Fruit fly (Drosophila melanogaster) whole organism, embryonic: ENCODE measurements around the gene CG11842.
A peak's percentile ranks its signal among the peaks of the same experiment; 100 is the strongest.

Experiments
- Atf3 ChIP-seq: fragments of 200-800 bp; sonication (Bioruptor generic); optimal IDR thresholded peaks from 3 replicates; lab custom pipeline; 2016; ENCODE audit warnings: missing biosample characterization, missing genetic modification characterization
- CG10543 ChIP-seq: fragments of 200-800 bp; sonication (Bioruptor generic); optimal IDR thresholded peaks from 3 replicates; lab custom pipeline; 2017; ENCODE audit warnings: missing biosample characterization, mild to moderate bottlenecking, missing genetic modification characterization, moderate library complexity
- CG11093 ChIP-seq: fragments of 200-800 bp; sonication (Bioruptor generic); IDR thresholded peaks from 3 replicates; pipeline ENCODE4 v1.3.6; 2022; ENCODE audit warnings: missing biosample characterization, missing genetic modification characterization
- CG11695 ChIP-seq: fragments of 200-800 bp; sonication (Bioruptor generic); IDR thresholded peaks from 3 replicates; pipeline ENCODE4 v1.3.6; 2022; ENCODE audit warnings: missing biosample characterization, missing genetic modification characterization
- CG12391 ChIP-seq: fragments of 200-800 bp; sonication (Bioruptor generic); optimal IDR thresholded peaks from 3 replicates; lab custom pipeline; 2018; ENCODE audit warnings: missing biosample characterization, mild to moderate bottlenecking, missing genetic modification characterization, moderate library complexity
- CG13296 ChIP-seq: fragments of 200-800 bp; sonication (Bioruptor generic); optimal IDR thresholded peaks from 3 replicates; lab custom pipeline; 2018; ENCODE audit warnings: missing biosample characterization, mild to moderate bottlenecking, missing genetic modification characterization
- CG14014 ChIP-seq: fragments of 200-800 bp; sonication (Bioruptor generic); IDR thresholded peaks from 2 replicates; pipeline ENCODE4 v1.3.6; 2022; ENCODE audit warnings: missing biosample characterization, missing genetic modification characterization
- CG14860 ChIP-seq: fragments of 200-800 bp; sonication (Bioruptor generic); IDR thresholded peaks from 3 replicates; pipeline ENCODE4 v1.3.6; 2022; ENCODE audit warnings: missing biosample characterization, missing genetic modification characterization; ENCODE audit not compliant: partially characterized antibody
- CG1529 ChIP-seq: fragments of 200-800 bp; sonication (Bioruptor generic); optimal IDR thresholded peaks from 3 replicates; lab custom pipeline; 2018; ENCODE audit warnings: missing biosample characterization, missing genetic modification characterization
- CG17328 ChIP-seq: fragments of 200-800 bp; sonication (Bioruptor generic); IDR thresholded peaks from 2 replicates; pipeline ENCODE4 v1.3.6; 2022; ENCODE audit warnings: missing biosample characterization, missing genetic modification characterization
- CG17912 ChIP-seq: fragments of 200-800 bp; sonication (Bioruptor generic); optimal IDR thresholded peaks from 2 replicates; lab custom pipeline; 2018; ENCODE audit warnings: missing biosample characterization, mild to moderate bottlenecking, missing genetic modification characterization
- CG3281 ChIP-seq: fragments of 200-800 bp; sonication (Bioruptor generic); optimal IDR thresholded peaks from 3 replicates; lab custom pipeline; 2017; ENCODE audit warnings: missing biosample characterization, mild to moderate bottlenecking, missing genetic modification characterization
- CG33557 ChIP-seq: fragments of 200-800 bp; sonication (Bioruptor generic); optimal IDR thresholded peaks from 2 replicates; lab custom pipeline; 2019; ENCODE audit warnings: missing biosample characterization, mild to moderate bottlenecking, missing genetic modification characterization, moderate library complexity
- CG3726 ChIP-seq: fragments of 200-800 bp; sonication (Bioruptor generic); IDR thresholded peaks from 3 replicates; pipeline ENCODE4, ENCODE4 v1.3.6; 2022; ENCODE audit warnings: missing biosample characterization, missing genetic modification characterization
- CG3838 ChIP-seq: fragments of 200-800 bp; sonication (Bioruptor generic); optimal IDR thresholded peaks from 3 replicates; lab custom pipeline; 2016; ENCODE audit warnings: missing biosample characterization, missing genetic modification characterization
- CG4282 ChIP-seq: fragments of 200-800 bp; sonication (Bioruptor generic); optimal IDR thresholded peaks from 2 replicates; lab custom pipeline; 2016; ENCODE audit warnings: missing biosample characterization, missing genetic modification characterization
- CG4360 ChIP-seq: fragments of 200-800 bp; sonication (Bioruptor generic); IDR thresholded peaks from 2 replicates; pipeline ENCODE4 v1.3.6; 2022; ENCODE audit warnings: missing biosample characterization, missing genetic modification characterization
- CG43689 ChIP-seq: fragments of 200-800 bp; sonication (Bioruptor generic); IDR thresholded peaks from 2 replicates; pipeline ENCODE4 v1.3.6; 2022; ENCODE audit warnings: missing biosample characterization, missing genetic modification characterization
- CG4617 ChIP-seq: fragments of 200-800 bp; sonication (Bioruptor generic); optimal IDR thresholded peaks from 3 replicates; lab custom pipeline; 2016; ENCODE audit warnings: missing biosample characterization, missing genetic modification characterization, borderline replicate concordance
- CG4854 ChIP-seq: fragments of 200-800 bp; sonication (Bioruptor generic); optimal IDR thresholded peaks from 2 replicates; lab custom pipeline; 2016; ENCODE audit warnings: missing biosample characterization, missing genetic modification characterization, inconsistent platforms
- CG6254 ChIP-seq: fragments of 200-800 bp; sonication (Bioruptor generic); optimal IDR thresholded peaks from 3 replicates; lab custom pipeline; 2017; ENCODE audit warnings: mild to moderate bottlenecking, missing biosample characterization, missing genetic modification reagents, missing genetic modification characterization
- CG6765 ChIP-seq: fragments of 200-800 bp; sonication (Bioruptor generic); optimal IDR thresholded peaks from 3 replicates; lab custom pipeline; 2017; ENCODE audit warnings: missing biosample characterization, mild to moderate bottlenecking, missing genetic modification characterization
- CG7372 ChIP-seq: fragments of 200-800 bp; sonication (Bioruptor generic); IDR thresholded peaks from 2 replicates; pipeline ENCODE4 v1.3.6; 2022; ENCODE audit warnings: missing biosample characterization, missing genetic modification characterization
- CG8281 ChIP-seq: fragments of 200-800 bp; sonication (Bioruptor generic); optimal IDR thresholded peaks from 2 replicates; lab custom pipeline; 2018; ENCODE audit warnings: missing biosample characterization, mild to moderate bottlenecking, missing genetic modification characterization, moderate library complexity
- D ChIP-seq, 2 experiments: fragments of 200-800 bp in 1 of 2; fragments of >200 bp in 1 of 2; sonication (Bioruptor generic) in 1 of 2; optimal IDR thresholded peaks; 2 replicates in 1 of 2; 3 replicates in 1 of 2; lab custom pipeline; 2017; ENCODE audit warnings: mild to moderate bottlenecking in 1 of 2, missing biosample characterization in 1 of 2, missing genetic modification characterization in 1 of 2, missing genetic modification reagents in 1 of 2
- Ets97D ChIP-seq: fragments of 200-800 bp; sonication (Bioruptor generic); optimal IDR thresholded peaks from 3 replicates; lab custom pipeline; 2016; ENCODE audit warnings: missing biosample characterization, missing genetic modification characterization
- Fer1 ChIP-seq: fragments of 200-800 bp; sonication (Bioruptor generic); optimal IDR thresholded peaks from 2 replicates; lab custom pipeline; 2017; ENCODE audit warnings: missing biosample characterization, mild to moderate bottlenecking, missing genetic modification characterization
- HLH3B ChIP-seq: fragments of 200-800 bp; sonication (Bioruptor generic); IDR thresholded peaks from 2 replicates; pipeline ENCODE4 v1.3.6; 2022; ENCODE audit warnings: missing biosample characterization, missing genetic modification characterization
- HmgD ChIP-seq: fragments of 200-800 bp; sonication (Bioruptor generic); optimal IDR thresholded peaks from 3 replicates; lab custom pipeline; 2016; ENCODE audit warnings: missing biosample characterization, missing genetic modification characterization
- Hr39 ChIP-seq: fragments of >200 bp; optimal IDR thresholded peaks from 2 replicates; lab custom pipeline; 2017
- Lim3 ChIP-seq: fragments of 200-800 bp; sonication (Bioruptor generic); IDR thresholded peaks from 2 replicates; pipeline ENCODE4 v1.3.6; 2022; ENCODE audit warnings: missing biosample characterization, missing genetic modification characterization
- Lpt ChIP-seq: fragments of >200 bp; optimal IDR thresholded peaks from 2 replicates; lab custom pipeline; 2018; ENCODE audit warnings: missing biosample characterization, missing genetic modification characterization
- Spps ChIP-seq: fragments of 200-800 bp; sonication (Bioruptor generic); optimal IDR thresholded peaks from 2 replicates; lab custom pipeline; 2018; ENCODE audit warnings: missing biosample characterization, mild to moderate bottlenecking, missing genetic modification characterization
- Sry-δ ChIP-seq: fragments of 200-800 bp; sonication (Bioruptor generic); optimal IDR thresholded peaks from 2 replicates; lab custom pipeline; 2016; ENCODE audit warnings: missing biosample characterization, missing genetic modification characterization
- Xbp1 ChIP-seq: fragments of 200-800 bp; sonication (Bioruptor generic); optimal IDR thresholded peaks from 3 replicates; lab custom pipeline; 2016; ENCODE audit warnings: missing biosample characterization, mild to moderate bottlenecking, missing genetic modification characterization
- al ChIP-seq: fragments of 200-800 bp; sonication (Bioruptor generic); IDR thresholded peaks from 2 replicates; pipeline ENCODE4 v1.3.6; 2022; ENCODE audit warnings: missing biosample characterization, missing genetic modification characterization
- ato ChIP-seq: fragments of 200-800 bp; sonication (Bioruptor generic); IDR thresholded peaks from 2 replicates; pipeline ENCODE4 v1.3.6; 2022; ENCODE audit warnings: missing biosample characterization, missing genetic modification characterization; ENCODE audit not compliant: partially characterized antibody
- cad ChIP-seq: fragments of >200 bp; optimal IDR thresholded peaks from 2 replicates; lab custom pipeline; 2017; ENCODE audit warnings: missing biosample characterization, missing genetic modification characterization
- chinmo ChIP-seq: fragments of 200-800 bp; sonication (Bioruptor generic); IDR thresholded peaks from 4 replicates; pipeline ENCODE4 v1.3.6; 2022; ENCODE audit warnings: missing biosample characterization, missing genetic modification characterization; ENCODE audit not compliant: partially characterized antibody
- crc ChIP-seq: fragments of 200-800 bp; sonication (Bioruptor generic); optimal IDR thresholded peaks from 2 replicates; lab custom pipeline; 2016; ENCODE audit warnings: missing biosample characterization, missing genetic modification characterization
- fd96Cb ChIP-seq: fragments of 200-800 bp; sonication (Bioruptor generic); optimal IDR thresholded peaks from 2 replicates; lab custom pipeline; 2018; ENCODE audit warnings: missing biosample characterization, mild to moderate bottlenecking, missing genetic modification characterization, moderate library complexity
- gcm2 ChIP-seq: fragments of 200-800 bp; sonication (Bioruptor generic); optimal IDR thresholded peaks from 2 replicates; lab custom pipeline; 2016; ENCODE audit warnings: missing biosample characterization, missing genetic modification characterization
- gfzf ChIP-seq: fragments of 200-800 bp; sonication (Bioruptor generic); optimal IDR thresholded peaks from 2 replicates; lab custom pipeline; 2016; ENCODE audit warnings: missing biosample characterization, mild to moderate bottlenecking, missing genetic modification characterization, moderate library complexity
- gsb ChIP-seq: fragments of 200-800 bp; sonication (Bioruptor generic); IDR thresholded peaks from 2 replicates; pipeline ENCODE4 v1.3.6; 2022; ENCODE audit warnings: missing biosample characterization, missing genetic modification characterization
- kni ChIP-seq: fragments of 200-800 bp; sonication (Bioruptor generic); optimal IDR thresholded peaks from 3 replicates; lab custom pipeline; 2017; ENCODE audit warnings: mild to moderate bottlenecking, missing biosample characterization, missing genetic modification reagents, missing genetic modification characterization
- knrl ChIP-seq: fragments of 200-800 bp; sonication (Bioruptor generic); IDR thresholded peaks from 3 replicates; pipeline ENCODE4 v1.3.6; 2022; ENCODE audit warnings: missing biosample characterization, missing genetic modification characterization; ENCODE audit not compliant: partially characterized antibody
- lilli ChIP-seq: fragments of 200-800 bp; sonication (Bioruptor generic); optimal IDR thresholded peaks from 3 replicates; lab custom pipeline; 2016; ENCODE audit warnings: missing biosample characterization, missing genetic modification characterization
- mam ChIP-seq: fragments of 200-800 bp; sonication (Bioruptor generic); optimal IDR thresholded peaks from 3 replicates; lab custom pipeline; 2016; ENCODE audit warnings: missing biosample characterization, missing genetic modification characterization
- nerfin-1 ChIP-seq: fragments of 200-800 bp; sonication (Bioruptor generic); optimal IDR thresholded peaks from 3 replicates; lab custom pipeline; 2019; ENCODE audit warnings: missing biosample characterization, mild to moderate bottlenecking, missing genetic modification characterization, moderate library complexity
- pros ChIP-seq: fragments of 200-800 bp; sonication (Bioruptor generic); optimal IDR thresholded peaks from 3 replicates; lab custom pipeline; 2019; ENCODE audit warnings: missing biosample characterization, mild to moderate bottlenecking, missing genetic modification characterization, moderate library complexity
- stwl ChIP-seq: fragments of 200-800 bp; sonication (Bioruptor generic); optimal IDR thresholded peaks from 3 replicates; lab custom pipeline; 2018; ENCODE audit warnings: missing biosample characterization, mild to moderate bottlenecking, missing genetic modification characterization, moderate library complexity
- trh ChIP-seq: fragments of 200-800 bp; sonication (Bioruptor generic); optimal IDR thresholded peaks from 2 replicates; lab custom pipeline; 2016; ENCODE audit warnings: missing biosample characterization, missing genetic modification characterization

CG11842 gene

dm6 chr3R:29089662-29090007, 37.2 kb downstream of the CG11842 start (continued):
- TF ChIP-seq pros (GFP tag; lab: Kevin White, UChicago) (no peak), CG1529 (GFP tag; lab: Kevin White, UChicago) (no peak), chinmo (no peak), CG3281 (GFP tag; lab: Kevin White, UChicago) (peak; percentile 66), CG13296 (GFP tag; lab: Kevin White, UChicago) (peak; percentile 62), Fer1 (peak; percentile 75), CG4617 (no peak), Spps (tag; lab: Kevin White, UChicago) (no peak), CG33557 (GFP tag; lab: Kevin White, UChicago) (no peak), Hr39 (no peak), nerfin-1 (peak; percentile 52), CG14860 (GFP tag; lab: Robert Waterston, UW) (no peak), CG4360 (GFP tag; lab: Robert Waterston, UW) (no peak), HLH3B (GFP tag; lab: Robert Waterston, UW) (peak; percentile 35; the same call in 1 of the 2 replicates), kni (GFP tag; lab: Kevin White, UChicago) (no peak), CG12391 (tag; lab: Kevin White, UChicago) (no peak), trh (no peak), CG11093 (GFP tag; lab: Robert Waterston, UW) (peak; percentile 34; the same call in 1 of the 3 replicates), CG6765 (no peak), crc (GFP tag; lab: Kevin White, UChicago) (no peak), Lpt (no peak), CG3726 (GFP tag; lab: Robert Waterston, UW) (no peak), gfzf (no peak), CG14014 (no peak), CG10543 (GFP tag; lab: Kevin White, UChicago) (peak; percentile 58), Ets97D (GFP tag; lab: Kevin White, UChicago) (no peak), fd96Cb (tag; lab: Kevin White, UChicago) (peak; percentile 46), lilli (GFP tag; lab: Kevin White, UChicago) (no peak), HmgD (no peak), CG17912 (GFP tag; lab: Kevin White, UChicago) (no peak), CG11695 (GFP tag; lab: Robert Waterston, UW) (peak; percentile 54; the same call in 2 of the 3 replicates), knrl (no peak), CG8281 (tag; lab: Kevin White, UChicago) (no peak), gsb (peak; percentile 25; the same call in 1 of the 2 replicates), stwl (no peak), Atf3 (GFP tag; lab: Kevin White, UChicago) (no peak), Lim3 (GFP tag; lab: Robert Waterston, UW) (no peak), CG17328 (GFP tag; lab: Robert Waterston, UW) (no peak), D (optimal IDR thresholded peaks at IDR 0.05; lab: Kevin White, UChicago) (no peak), D (GFP tag; optimal IDR thresholded peaks at IDR 0.05; lab: Kevin White, UChicago) (no peak), CG4854 (GFP tag; lab: Kevin White, UChicago) (no peak), CG7372 (GFP tag; lab: Robert Waterston, UW) (0 out of 2 replicates have a peak, but pooled peaks have one; percentile 32), Sry-δ (no peak), CG43689 (GFP tag; lab: Robert Waterston, UW) (no peak), cad (GFP tag; lab: Kevin White, UChicago) (no peak), gcm2 (GFP tag; lab: Kevin White, UChicago) (no peak), CG3838 (GFP tag; lab: Kevin White, UChicago) (no peak), CG6254 (no peak), ato (GFP tag; lab: Robert Waterston, UW) (no peak), Xbp1 (GFP tag; lab: Kevin White, UChicago) (no peak), CG4282 (GFP tag; lab: Kevin White, UChicago) (no peak), al (GFP tag; lab: Robert Waterston, UW) (peak; percentile 45), mam (GFP tag; lab: Kevin White, UChicago) (no peak)
